Worm (Caenorhabditis elegans): ENCODE data around the gene sgca-1.

The sgca-1 gene

ce11 chrX:6807137-6807861 is 18.0 kb upstream of the sgca-1 start (continued):
- no peak for TF ChIP-seq daf-19 (GFP tag; conservative IDR thresholded peaks at IDR 0.05)
- 0 out of 2 replicates have a peak, but pooled peaks have one; percentile 24 for TF ChIP-seq T26A8.4 (GFP tag; IDR thresholded peaks at IDR 0.05)
- TF ChIP-seq ceh-20 (GFP tag; IDR thresholded peaks at IDR 0.05) = no peak
- TF ChIP-seq nhr-42 (GFP tag; IDR thresholded peaks at IDR 0.05) = no peak
- TF ChIP-seq ceh-32 (tag; optimal IDR thresholded peaks at IDR 0.05; ENCODE audit: poor library complexity) = no peak
- peak; percentile 2 for TF ChIP-seq nhr-10 (tag; optimal IDR thresholded peaks at IDR 0.05)
- no peak for TF ChIP-seq ZK337.2 (GFP tag; IDR thresholded peaks at IDR 0.05)
- TF ChIP-seq nhr-25 (tag; optimal IDR thresholded peaks at IDR 0.05; ENCODE audit: borderline replicate concordance, insufficient read depth) = no peak
- TF ChIP-seq lin-39 (tag; optimal IDR thresholded peaks at IDR 0.05) = no peak
- TF ChIP-seq nhr-11 (tag; optimal IDR thresholded peaks at IDR 0.05) = peak; percentile 33
- no peak for TF ChIP-seq lin-13 (GFP tag; optimal IDR thresholded peaks at IDR 0.05)
- no peak for TF ChIP-seq lir-3 (tag; optimal IDR thresholded peaks at IDR 0.05)
- no peak for TF ChIP-seq lim-7 (GFP tag; IDR thresholded peaks at IDR 0.05)
- TF ChIP-seq Y5F2A.4 (GFP tag; optimal IDR thresholded peaks at IDR 0.05) = no peak
- no peak for TF ChIP-seq mep-1 (tag; optimal IDR thresholded peaks at IDR 0.05)
- TF ChIP-seq set-16 (GFP tag; IDR thresholded peaks at IDR 0.05) = no peak
- TF ChIP-seq ctbp-1 (GFP tag; IDR thresholded peaks at IDR 0.05) = no peak
- peak; percentile 52; the same call in 1 of the 2 replicates for TF ChIP-seq dmd-6 (GFP tag; IDR thresholded peaks at IDR 0.05)
- TF ChIP-seq nhr-28 (tag; optimal IDR thresholded peaks at IDR 0.05) = peak; percentile 85
- no peak for TF ChIP-seq dmd-9 (GFP tag; IDR thresholded peaks at IDR 0.05)
- no peak for TF ChIP-seq duxl-1 (tag; optimal IDR thresholded peaks at IDR 0.05; ENCODE audit: poor library complexity)
- TF ChIP-seq ceh-44 (GFP tag; IDR thresholded peaks at IDR 0.05) = no peak
- no peak for TF ChIP-seq lin-1 (GFP tag; IDR thresholded peaks at IDR 0.05)
- no peak for TF ChIP-seq zfp-2 (tag; optimal IDR thresholded peaks at IDR 0.05)
- no peak for TF ChIP-seq vab-7 (GFP tag; IDR thresholded peaks at IDR 0.05)
- TF ChIP-seq nhr-76 (tag; optimal IDR thresholded peaks at IDR 0.05) = no peak
- no peak for TF ChIP-seq nhr-111 (GFP tag; optimal IDR thresholded peaks at IDR 0.05)
- TF ChIP-seq mdl-1 (tag; optimal IDR thresholded peaks at IDR 0.05) = peak in 1 of 2 experiments; percentile 51
- no peak for TF ChIP-seq spr-1 (tag; optimal IDR thresholded peaks at IDR 0.05)
- no peak for TF ChIP-seq unc-130 (GFP tag; optimal IDR thresholded peaks at IDR 0.05)
- no peak for TF ChIP-seq egl-27 (tag; optimal IDR thresholded peaks at IDR 0.05)
- peak; percentile 63 for TF ChIP-seq dve-1 (tag; optimal IDR thresholded peaks at IDR 0.05; ENCODE audit: insufficient read depth)
- TF ChIP-seq ceh-28 (tag; optimal IDR thresholded peaks at IDR 0.05) = no peak
- no peak for TF ChIP-seq ztf-11 (tag; optimal IDR thresholded peaks at IDR 0.05)
- no peak for TF ChIP-seq Y75B8A.6 (GFP tag; IDR thresholded peaks at IDR 0.05)
- no peak for TF ChIP-seq snpc-1.2 (GFP tag; IDR thresholded peaks at IDR 0.05)
- TF ChIP-seq mxl-3 (GFP tag; optimal IDR thresholded peaks at IDR 0.05) = no peak
- peak; percentile 6 for TF ChIP-seq nhr-77 (tag; optimal IDR thresholded peaks at IDR 0.05)
- no peak for TF ChIP-seq daf-12 (tag; optimal IDR thresholded peaks at IDR 0.05)
- no peak for TF ChIP-seq F37D6.2 (tag; optimal IDR thresholded peaks at IDR 0.05)
- no peak for TF ChIP-seq Y105C5A.15 (GFP tag; IDR thresholded peaks at IDR 0.05)
- no peak for TF ChIP-seq hmg-1.1 (GFP tag; IDR thresholded peaks at IDR 0.05)
- no peak for TF ChIP-seq F44E2.7 (GFP tag; IDR thresholded peaks at IDR 0.05)
- TF ChIP-seq lsy-2 (tag; optimal IDR thresholded peaks at IDR 0.05) = no peak
- no peak for TF ChIP-seq tag-97 (GFP tag; IDR thresholded peaks at IDR 0.05)
- TF ChIP-seq zfp-3 (GFP tag; conservative IDR thresholded peaks at IDR 0.05) = no peak
- no peak for TF ChIP-seq daf-16 (GFP tag; optimal IDR thresholded peaks at IDR 0.05)
- peak; percentile 83 for TF ChIP-seq daf-16 (tag; optimal IDR thresholded peaks at IDR 0.05)
- no peak for TF ChIP-seq zag-1 (tag; optimal IDR thresholded peaks at IDR 0.05)
- no peak for TF ChIP-seq daf-8 (GFP tag; IDR thresholded peaks at IDR 0.05)
